Fruit fly (Drosophila melanogaster) whole organism, embryonic: Measurements from ENCODE around the gene CG34301.
A peak's percentile ranks its signal among the peaks of the same experiment; 100 is the strongest.

Experiments used
- ATbp ChIP-seq: fragments of 200-800 bp; sonication (Bioruptor generic); optimal IDR thresholded peaks from 2 replicates; lab custom pipeline; 2017; ENCODE audit warnings: missing biosample characterization, mild to moderate bottlenecking, missing genetic modification characterization, missing genetic modification reagents
- C15 ChIP-seq: fragments of 200-800 bp; sonication (Bioruptor generic); IDR thresholded peaks from 3 replicates; pipeline ENCODE4 v1.3.6; 2022; ENCODE audit warnings: missing biosample characterization, missing genetic modification characterization
- CG11456 ChIP-seq: fragments of 200-800 bp; sonication (Bioruptor generic); IDR thresholded peaks from 3 replicates; pipeline ENCODE4 v1.3.6; 2022; ENCODE audit warnings: missing biosample characterization, missing genetic modification characterization
- CG12219 ChIP-seq: fragments of 200-800 bp; sonication (Bioruptor generic); optimal IDR thresholded peaks from 3 replicates; lab custom pipeline; 2018; ENCODE audit warnings: missing biosample characterization, mild to moderate bottlenecking, missing genetic modification characterization
- CG12236 ChIP-seq: fragments of 200-800 bp; sonication (Bioruptor generic); optimal IDR thresholded peaks from 2 replicates; lab custom pipeline; 2016; ENCODE audit warnings: missing biosample characterization, missing genetic modification characterization
- CG12744 ChIP-seq: fragments of 200-800 bp; sonication (Bioruptor generic); optimal IDR thresholded peaks from 2 replicates; lab custom pipeline; 2016; ENCODE audit warnings: missing biosample characterization, missing genetic modification characterization
- CG15514 ChIP-seq: fragments of 200-800 bp; sonication (Bioruptor generic); optimal IDR thresholded peaks from 3 replicates; lab custom pipeline; 2017; ENCODE audit warnings: missing biosample characterization, missing genetic modification characterization, mild to moderate bottlenecking, moderate library complexity, missing genetic modification reagents
- CG16815 ChIP-seq: fragments of 200-800 bp; sonication (Bioruptor generic); optimal IDR thresholded peaks from 3 replicates; lab custom pipeline; 2017; ENCODE audit warnings: missing biosample characterization, mild to moderate bottlenecking, missing genetic modification characterization
- CG17612 ChIP-seq: fragments of 200-800 bp; sonication (Bioruptor generic); IDR thresholded peaks from 2 replicates; pipeline ENCODE4 v1.3.6; 2022; ENCODE audit warnings: missing biosample characterization, missing genetic modification characterization
- CG17829 ChIP-seq: fragments of 200-800 bp; optimal IDR thresholded peaks from 2 replicates; lab custom pipeline; 2019; ENCODE audit warnings: missing biosample characterization, mild to moderate bottlenecking, missing genetic modification characterization, moderate library complexity
- CG18262 ChIP-seq: fragments of 200-800 bp; optimal IDR thresholded peaks from 3 replicates; lab custom pipeline; 2019; ENCODE audit warnings: missing biosample characterization, mild to moderate bottlenecking, missing genetic modification characterization, moderate library complexity
- CG32532 ChIP-seq: fragments of 200-800 bp; sonication (Bioruptor generic); IDR thresholded peaks from 2 replicates; pipeline ENCODE4 v1.3.6; 2022; ENCODE audit warnings: missing biosample characterization, missing genetic modification characterization
- CG3847 ChIP-seq: fragments of 200-800 bp; sonication (Bioruptor generic); IDR thresholded peaks from 2 replicates; pipeline ENCODE4 v1.3.6; 2022; ENCODE audit warnings: missing biosample characterization, missing genetic modification characterization
- CG3995 ChIP-seq: fragments of 200-800 bp; sonication (Bioruptor generic); optimal IDR thresholded peaks from 3 replicates; lab custom pipeline; 2016; ENCODE audit warnings: missing biosample characterization, missing genetic modification characterization
- CG4404 ChIP-seq: fragments of 200-800 bp; sonication (Bioruptor generic); IDR thresholded peaks from 2 replicates; pipeline ENCODE4 v1.3.6; 2022; ENCODE audit warnings: missing biosample characterization, missing genetic modification characterization
- CG6854 ChIP-seq: fragments of 200-800 bp; sonication (Bioruptor generic); optimal IDR thresholded peaks from 3 replicates; lab custom pipeline; 2017; ENCODE audit warnings: missing biosample characterization, mild to moderate bottlenecking, missing genetic modification characterization
- CG7745 ChIP-seq: fragments of 200-800 bp; sonication (Bioruptor generic); optimal IDR thresholded peaks from 2 replicates; lab custom pipeline; 2018; ENCODE audit warnings: missing biosample characterization, mild to moderate bottlenecking, missing genetic modification characterization, moderate library complexity
- CG8290 ChIP-seq, 3 experiments: fragments of 200-800 bp; sonication (Bioruptor generic); optimal IDR thresholded peaks; 2 replicates each; lab custom pipeline; 2016 to 2019; ENCODE audit warnings: missing biosample characterization in 3 of 3, missing genetic modification characterization in 3 of 3, mild to moderate bottlenecking in 2 of 3, moderate library complexity in 1 of 3
- CG9215 ChIP-seq: fragments of 200-800 bp; sonication (Bioruptor generic); IDR thresholded peaks from 2 replicates; pipeline ENCODE4 v1.3.6; 2022; ENCODE audit warnings: missing biosample characterization, missing genetic modification characterization
- CkIIα-i1 ChIP-seq: fragments of 200-800 bp; sonication (Bioruptor generic); IDR thresholded peaks from 2 replicates; pipeline ENCODE4 v1.3.6; 2022; ENCODE audit warnings: missing biosample characterization, missing genetic modification characterization
- D19A ChIP-seq: fragments of 200-800 bp; optimal IDR thresholded peaks from 3 replicates; lab custom pipeline; 2019; ENCODE audit warnings: missing biosample characterization, mild to moderate bottlenecking, missing genetic modification characterization, moderate library complexity
- D19B ChIP-seq: fragments of 200-800 bp; sonication (Bioruptor generic); optimal IDR thresholded peaks from 2 replicates; lab custom pipeline; 2017; ENCODE audit warnings: missing biosample characterization, mild to moderate bottlenecking, missing genetic modification characterization
- Eip74EF ChIP-seq, 2 experiments: fragments of 200-800 bp in 1 of 2; fragments of >200 bp in 1 of 2; sonication (Bioruptor generic) in 1 of 2; optimal IDR thresholded peaks; 2 replicates each; lab custom pipeline; 2017 to 2019; ENCODE audit warnings: missing biosample characterization in 2 of 2, missing genetic modification characterization in 2 of 2, mild to moderate bottlenecking in 1 of 2, moderate library complexity in 1 of 2
- Gsc ChIP-seq: fragments of 200-800 bp; sonication (Bioruptor generic); IDR thresholded peaks from 2 replicates; pipeline ENCODE4 v1.3.6; 2022; ENCODE audit warnings: missing biosample characterization, missing genetic modification characterization
- Hand ChIP-seq: fragments of 200-800 bp; sonication (Bioruptor generic); optimal IDR thresholded peaks from 2 replicates; lab custom pipeline; 2017; ENCODE audit warnings: mild to moderate bottlenecking, missing biosample characterization, missing genetic modification reagents, missing genetic modification characterization
- Hr39 ChIP-seq: fragments of >200 bp; optimal IDR thresholded peaks from 2 replicates; lab custom pipeline; 2017
- Hsf ChIP-seq: fragments of 200-800 bp; sonication (Bioruptor generic); optimal IDR thresholded peaks from 3 replicates; lab custom pipeline; 2016; ENCODE audit warnings: missing biosample characterization, missing genetic modification characterization
- Lhr ChIP-seq: fragments of 200-800 bp; sonication (Bioruptor generic); optimal IDR thresholded peaks from 3 replicates; lab custom pipeline; 2017; ENCODE audit warnings: mild to moderate bottlenecking, missing biosample characterization, missing genetic modification reagents, missing genetic modification characterization
- NFAT ChIP-seq: fragments of 200-800 bp; sonication (Bioruptor generic); IDR thresholded peaks from 2 replicates; pipeline ENCODE4 v1.3.6; 2022; ENCODE audit warnings: missing biosample characterization, missing genetic modification characterization
- Rfx ChIP-seq: fragments of 200-800 bp; sonication (Bioruptor generic); IDR thresholded peaks from 2 replicates; pipeline ENCODE4 v1.3.6; 2022; ENCODE audit warnings: missing biosample characterization, missing genetic modification characterization
- Ssrp ChIP-seq: fragments of 200-800 bp; sonication (Bioruptor generic); optimal IDR thresholded peaks from 2 replicates; lab custom pipeline; 2018; ENCODE audit warnings: missing biosample characterization, mild to moderate bottlenecking, missing genetic modification characterization, moderate library complexity
- TFAM ChIP-seq: fragments of 200-800 bp; sonication (Bioruptor generic); optimal IDR thresholded peaks from 2 replicates; lab custom pipeline; 2017; ENCODE audit warnings: missing biosample characterization, missing genetic modification characterization, inconsistent platforms
- chif ChIP-seq, 2 experiments: fragments of 200-800 bp; sonication (Bioruptor generic); optimal IDR thresholded peaks; 3 replicates each; lab custom pipeline; 2016; ENCODE audit warnings: missing biosample characterization in 2 of 2, missing genetic modification characterization in 2 of 2
- crc ChIP-seq: fragments of 200-800 bp; sonication (Bioruptor generic); optimal IDR thresholded peaks from 2 replicates; lab custom pipeline; 2016; ENCODE audit warnings: missing biosample characterization, missing genetic modification characterization
- crp ChIP-seq, 2 experiments: fragments of 200-800 bp; sonication (Bioruptor generic); optimal IDR thresholded peaks; 2 replicates in 1 of 2; 3 replicates in 1 of 2; lab custom pipeline; 2017; ENCODE audit warnings: missing biosample characterization in 2 of 2, missing genetic modification characterization in 2 of 2, mild to moderate bottlenecking in 1 of 2, moderate library complexity in 1 of 2
- esg ChIP-seq: fragments of 200-800 bp; sonication (Bioruptor generic); conservative IDR thresholded peaks from 2 replicates; pipeline ENCODE4 v1.3.6; 2022; ENCODE audit warnings: missing biosample characterization, missing genetic modification characterization
- eve ChIP-seq, 2 experiments: fragments of >200 bp; optimal IDR thresholded peaks; 2 replicates each; lab custom pipeline; 2017; ENCODE audit warnings: missing biosample characterization in 2 of 2, missing genetic modification characterization in 2 of 2
- exex ChIP-seq: fragments of 200-800 bp; sonication (Bioruptor generic); optimal IDR thresholded peaks from 4 replicates; lab custom pipeline; 2018; ENCODE audit warnings: missing biosample characterization, mild to moderate bottlenecking, missing genetic modification characterization, moderate library complexity
- grau ChIP-seq: fragments of 200-800 bp; optimal IDR thresholded peaks from 3 replicates; lab custom pipeline; 2019; ENCODE audit warnings: missing biosample characterization, mild to moderate bottlenecking, missing genetic modification characterization, moderate library complexity
- grn ChIP-seq: fragments of 200-800 bp; sonication (Bioruptor generic); optimal IDR thresholded peaks from 3 replicates; lab custom pipeline; 2017; ENCODE audit warnings: missing biosample characterization, missing genetic modification characterization
- her ChIP-seq: fragments of 200-800 bp; sonication (Bioruptor generic); optimal IDR thresholded peaks from 2 replicates; lab custom pipeline; 2016; ENCODE audit warnings: missing biosample characterization, missing genetic modification characterization
- jumu ChIP-seq: fragments of 200-800 bp; sonication (Bioruptor generic); optimal IDR thresholded peaks from 3 replicates; lab custom pipeline; 2016; ENCODE audit warnings: missing biosample characterization, missing genetic modification characterization
- ken ChIP-seq: fragments of 200-800 bp; sonication (Bioruptor generic); IDR thresholded peaks from 3 replicates; pipeline ENCODE4 v1.3.6; 2022; ENCODE audit warnings: missing biosample characterization, missing genetic modification characterization
- maf-S ChIP-seq: fragments of 200-800 bp; sonication (Bioruptor generic); optimal IDR thresholded peaks from 2 replicates; lab custom pipeline; 2016; ENCODE audit warnings: missing biosample characterization, missing genetic modification characterization
- nerfin-1 ChIP-seq: fragments of 200-800 bp; sonication (Bioruptor generic); optimal IDR thresholded peaks from 3 replicates; lab custom pipeline; 2019; ENCODE audit warnings: missing biosample characterization, mild to moderate bottlenecking, missing genetic modification characterization, moderate library complexity
- p53 ChIP-seq: fragments of 200-800 bp; sonication (Bioruptor generic); optimal IDR thresholded peaks from 2 replicates; lab custom pipeline; 2016; ENCODE audit warnings: missing biosample characterization, missing genetic modification characterization
- phol ChIP-seq: fragments of 200-800 bp; sonication (Bioruptor generic); optimal IDR thresholded peaks from 3 replicates; lab custom pipeline; 2018; ENCODE audit warnings: missing biosample characterization, mild to moderate bottlenecking, missing genetic modification characterization, moderate library complexity
- seq ChIP-seq: fragments of 200-800 bp; sonication (Bioruptor generic); IDR thresholded peaks from 2 replicates; pipeline ENCODE4 v1.3.6; 2022; ENCODE audit warnings: missing biosample characterization, missing genetic modification characterization
- so ChIP-seq: fragments of 200-800 bp; sonication (Bioruptor generic); IDR thresholded peaks from 3 replicates; pipeline ENCODE4 v1.3.6; 2022; ENCODE audit warnings: missing biosample characterization, missing genetic modification characterization
- tna ChIP-seq: fragments of 200-800 bp; sonication (Bioruptor generic); IDR thresholded peaks from 2 replicates; pipeline ENCODE4 v1.3.6; 2022; ENCODE audit warnings: missing biosample characterization, missing genetic modification characterization; ENCODE audit not compliant: partially characterized antibody
- trem ChIP-seq: fragments of 200-800 bp; optimal IDR thresholded peaks from 3 replicates; lab custom pipeline; 2019; ENCODE audit warnings: missing biosample characterization, mild to moderate bottlenecking, missing genetic modification characterization, moderate library complexity

CG34301 gene

DNA sequence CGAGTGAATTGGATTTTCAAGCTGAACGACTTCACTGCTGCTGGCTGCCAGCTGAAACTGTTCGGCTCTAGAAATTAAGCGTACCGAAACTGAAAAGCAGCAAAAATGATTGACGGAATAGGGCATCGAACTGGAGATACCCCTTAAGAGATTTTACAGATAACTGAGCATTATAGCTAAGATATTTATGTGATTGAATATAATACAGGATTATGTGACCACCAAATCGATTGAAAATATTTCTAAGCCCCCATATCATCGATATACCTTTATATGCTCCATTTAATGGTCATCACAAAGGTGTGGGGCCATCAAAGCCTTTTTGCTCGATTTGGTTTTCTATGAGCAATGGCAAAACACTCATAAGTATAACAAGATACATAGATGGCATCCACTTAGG, 11.6 kb downstream of the CG34301 start (continued):
- TF ChIP-seq tna (GFP tag; lab: Robert Waterston, UW): no peak
- TF ChIP-seq Gsc (GFP tag; lab: Robert Waterston, UW): no peak
- no peak for TF ChIP-seq nerfin-1 (tag; lab: Kevin White, UChicago)
- TF ChIP-seq CG12219 (GFP tag; lab: Kevin White, UChicago): peak; percentile 48
- peak; percentile 84 for TF ChIP-seq Rfx (GFP tag; lab: Robert Waterston, UW)
- peak; percentile 89 for TF ChIP-seq D19B (GFP tag; lab: Kevin White, UChicago)
- no peak for TF ChIP-seq CG3995 (GFP tag; lab: Kevin White, UChicago)
- no peak for TF ChIP-seq CG12744 (GFP tag; lab: Kevin White, UChicago)
- peak; percentile 27; the same call in 1 of the 3 replicates for TF ChIP-seq ken (GFP tag; lab: Robert Waterston, UW)
- no peak for TF ChIP-seq CG7745 (tag; lab: Kevin White, UChicago)
- TF ChIP-seq crp (GFP tag; optimal IDR thresholded peaks at IDR 0.05; lab: Kevin White, UChicago): no peak
- TF ChIP-seq NFAT: peak; percentile 52; the same call in 1 of the 2 replicates
- no peak for TF ChIP-seq Hand (GFP tag; lab: Kevin White, UChicago)
- TF ChIP-seq jumu (GFP tag; lab: Kevin White, UChicago): peak; percentile 25
- TF ChIP-seq chif (GFP tag; optimal IDR thresholded peaks at IDR 0.05; lab: Kevin White, UChicago): peak in 1 of 2 experiments; percentile 54
- TF ChIP-seq eve (GFP tag; optimal IDR thresholded peaks at IDR 0.05; lab: Kevin White, UChicago): no peak
- no peak for TF ChIP-seq CG17612 (GFP tag; lab: Robert Waterston, UW)
- no peak for TF ChIP-seq exex
- no peak for TF ChIP-seq Lhr (GFP tag; lab: Kevin White, UChicago)
- peak; percentile 30 for TF ChIP-seq Ssrp (tag; lab: Kevin White, UChicago)
- TF ChIP-seq CkIIα-i1: no peak
- TF ChIP-seq CG4404 (GFP tag; lab: Robert Waterston, UW): 0 out of 2 replicates have a peak, but pooled peaks have one; percentile 18
- peak; percentile 70; the same call in 1 of the 3 replicates for TF ChIP-seq CG11456
- peak; percentile 38 for TF ChIP-seq CG16815 (GFP tag; lab: Kevin White, UChicago)
- TF ChIP-seq grau: no peak
- no peak for TF ChIP-seq trem (tag; lab: Kevin White, UChicago)
- TF ChIP-seq grn (GFP tag; lab: Kevin White, UChicago): no peak
- TF ChIP-seq TFAM: no peak
- peak; percentile 19 for TF ChIP-seq CG15514 (GFP tag; lab: Kevin White, UChicago)
- TF ChIP-seq seq (GFP tag; lab: Robert Waterston, UW): peak; percentile 31; the same call in 1 of the 2 replicates
- TF ChIP-seq crc: no peak
- no peak for TF ChIP-seq D19A (tag; lab: Kevin White, UChicago)
- TF ChIP-seq CG6854 (GFP tag; lab: Kevin White, UChicago): no peak
- TF ChIP-seq CG12236 (GFP tag; lab: Kevin White, UChicago): no peak
- peak; percentile 80 for TF ChIP-seq CG32532 (GFP tag; lab: Robert Waterston, UW)
- no peak for TF ChIP-seq Eip74EF (GFP tag; optimal IDR thresholded peaks at IDR 0.05; lab: Kevin White, UChicago)
- no peak for TF ChIP-seq CG8290 (GFP tag; optimal IDR thresholded peaks at IDR 0.05; lab: Kevin White, UChicago)
- TF ChIP-seq CG8290 (tag; optimal IDR thresholded peaks at IDR 0.05; lab: Kevin White, UChicago): no peak
- TF ChIP-seq ATbp (GFP tag; lab: Kevin White, UChicago): peak; percentile 12
- TF ChIP-seq her: no peak
- no peak for TF ChIP-seq p53 (GFP tag; lab: Kevin White, UChicago)
- TF ChIP-seq CG18262 (tag; lab: Kevin White, UChicago): no peak
- TF ChIP-seq CG3847 (GFP tag; lab: Robert Waterston, UW): peak; percentile 39; the same call in 1 of the 2 replicates
- TF ChIP-seq C15 (GFP tag; lab: Robert Waterston, UW): no peak
- peak; percentile 58 for TF ChIP-seq esg (GFP tag; lab: Robert Waterston, UW)
- TF ChIP-seq phol (tag; lab: Kevin White, UChicago): no peak
- TF ChIP-seq so: peak; percentile 37; the same call in 1 of the 3 replicates
- TF ChIP-seq Hr39: no peak
- TF ChIP-seq CG17829 (tag; lab: Kevin White, UChicago): peak; percentile 7
- TF ChIP-seq CG9215: peak; percentile 35; the same call in 1 of the 2 replicates
- TF ChIP-seq maf-S: no peak
- peak; percentile 43 for TF ChIP-seq Hsf
